Fruit fly (Drosophila melanogaster) whole organism, embryonic: Measurements from ENCODE around the gene elgi.
A peak's percentile ranks its signal among the peaks of the same experiment; 100 is the strongest.

Experiments
- BtbVII ChIP-seq: fragments of 200-800 bp; sonication (Bioruptor generic); optimal IDR thresholded peaks from 3 replicates; lab custom pipeline; 2017; ENCODE audit warnings: missing biosample characterization, mild to moderate bottlenecking, missing genetic modification characterization
- CG11695 ChIP-seq: fragments of 200-800 bp; sonication (Bioruptor generic); IDR thresholded peaks from 3 replicates; pipeline ENCODE4 v1.3.6; 2022; ENCODE audit warnings: missing biosample characterization, missing genetic modification characterization
- CG13424 ChIP-seq: fragments of 200-800 bp; sonication (Bioruptor generic); optimal IDR thresholded peaks from 2 replicates; lab custom pipeline; 2019; ENCODE audit warnings: missing biosample characterization, mild to moderate bottlenecking, missing genetic modification characterization, moderate library complexity
- CG13624 ChIP-seq: fragments of 200-800 bp; sonication (Bioruptor generic); optimal IDR thresholded peaks from 2 replicates; lab custom pipeline; 2016; ENCODE audit warnings: missing biosample characterization, missing genetic modification characterization
- CG13894 ChIP-seq: fragments of 200-800 bp; sonication (Bioruptor generic); optimal IDR thresholded peaks from 3 replicates; lab custom pipeline; 2018; ENCODE audit warnings: missing biosample characterization, mild to moderate bottlenecking, missing genetic modification characterization, moderate library complexity
- CG1647 ChIP-seq: fragments of 200-800 bp; sonication (Bioruptor generic); optimal IDR thresholded peaks from 3 replicates; lab custom pipeline; 2016; ENCODE audit warnings: missing biosample characterization, missing genetic modification characterization
- CG16813 ChIP-seq: fragments of 200-800 bp; sonication (Bioruptor generic); IDR thresholded peaks from 3 replicates; pipeline ENCODE4 v1.3.6; 2022; ENCODE audit warnings: missing biosample characterization, missing genetic modification characterization; ENCODE audit not compliant: partially characterized antibody
- CG16863 ChIP-seq: fragments of 200-800 bp; sonication (Bioruptor generic); optimal IDR thresholded peaks from 3 replicates; lab custom pipeline; 2016; ENCODE audit warnings: missing biosample characterization, missing genetic modification characterization
- CG17802 ChIP-seq: fragments of 200-800 bp; sonication (Bioruptor generic); optimal IDR thresholded peaks from 2 replicates; lab custom pipeline; 2018; ENCODE audit warnings: missing biosample characterization, mild to moderate bottlenecking, missing genetic modification characterization, moderate library complexity
- CG2116 ChIP-seq: fragments of 200-800 bp; sonication (Bioruptor generic); optimal IDR thresholded peaks from 3 replicates; lab custom pipeline; 2018; ENCODE audit warnings: missing biosample characterization, mild to moderate bottlenecking, missing genetic modification characterization
- CG2678 ChIP-seq: fragments of 200-800 bp; sonication (Bioruptor generic); optimal IDR thresholded peaks from 3 replicates; lab custom pipeline; 2019; ENCODE audit warnings: missing biosample characterization, mild to moderate bottlenecking, missing genetic modification characterization, moderate library complexity
- CG4424 ChIP-seq: fragments of 200-800 bp; sonication (Bioruptor generic); optimal IDR thresholded peaks from 3 replicates; lab custom pipeline; 2016; ENCODE audit warnings: missing biosample characterization, missing genetic modification characterization
- CG4617 ChIP-seq: fragments of 200-800 bp; sonication (Bioruptor generic); optimal IDR thresholded peaks from 3 replicates; lab custom pipeline; 2016; ENCODE audit warnings: missing biosample characterization, missing genetic modification characterization, borderline replicate concordance
- CG4854 ChIP-seq: fragments of 200-800 bp; sonication (Bioruptor generic); optimal IDR thresholded peaks from 2 replicates; lab custom pipeline; 2016; ENCODE audit warnings: missing biosample characterization, missing genetic modification characterization, inconsistent platforms
- CG5953 ChIP-seq: fragments of 200-800 bp; sonication (Bioruptor generic); IDR thresholded peaks from 2 replicates; pipeline ENCODE4 v1.3.6; 2022; ENCODE audit warnings: missing biosample characterization, missing genetic modification characterization
- CG6175 ChIP-seq: fragments of 200-800 bp; sonication (Bioruptor generic); IDR thresholded peaks from 3 replicates; pipeline ENCODE4 v1.3.6; 2022; ENCODE audit warnings: missing biosample characterization, missing genetic modification characterization
- CG9727 ChIP-seq: fragments of 200-800 bp; sonication (Bioruptor generic); optimal IDR thresholded peaks from 3 replicates; lab custom pipeline; 2017; ENCODE audit warnings: missing biosample characterization, mild to moderate bottlenecking, missing genetic modification characterization
- Chrac-16 ChIP-seq: fragments of 200-800 bp; sonication (Bioruptor generic); optimal IDR thresholded peaks from 3 replicates; lab custom pipeline; 2016; ENCODE audit warnings: missing biosample characterization, missing genetic modification characterization
- ERR ChIP-seq: fragments of 200-800 bp; sonication (Bioruptor generic); optimal IDR thresholded peaks from 2 replicates; lab custom pipeline; 2016; ENCODE audit warnings: missing biosample characterization, missing genetic modification characterization
- Ets97D ChIP-seq: fragments of 200-800 bp; sonication (Bioruptor generic); optimal IDR thresholded peaks from 3 replicates; lab custom pipeline; 2016; ENCODE audit warnings: missing biosample characterization, missing genetic modification characterization
- Fer2 ChIP-seq: fragments of 200-800 bp; sonication (Bioruptor generic); optimal IDR thresholded peaks from 2 replicates; lab custom pipeline; 2018; ENCODE audit warnings: missing biosample characterization, mild to moderate bottlenecking, missing genetic modification characterization, moderate library complexity
- H2.0 ChIP-seq: fragments of 200-800 bp; sonication (Bioruptor generic); IDR thresholded peaks from 2 replicates; pipeline ENCODE4 v1.3.6; 2022; ENCODE audit warnings: missing biosample characterization, missing genetic modification characterization
- HLH3B ChIP-seq: fragments of 200-800 bp; sonication (Bioruptor generic); IDR thresholded peaks from 2 replicates; pipeline ENCODE4 v1.3.6; 2022; ENCODE audit warnings: missing biosample characterization, missing genetic modification characterization
- HLHmδ ChIP-seq: fragments of 200-800 bp; sonication (Bioruptor generic); optimal IDR thresholded peaks from 2 replicates; lab custom pipeline; 2018; ENCODE audit warnings: missing biosample characterization, mild to moderate bottlenecking, missing genetic modification characterization, moderate library complexity
- Kr ChIP-seq: fragments of 200-800 bp; sonication (Bioruptor generic); optimal IDR thresholded peaks from 2 replicates; lab custom pipeline; 2017; ENCODE audit warnings: missing biosample characterization, mild to moderate bottlenecking, missing genetic modification characterization
- Max ChIP-seq: fragments of 200-800 bp; sonication (Bioruptor generic); optimal IDR thresholded peaks from 2 replicates; lab custom pipeline; 2016; ENCODE audit warnings: missing biosample characterization, mild to moderate bottlenecking, missing genetic modification characterization
- Oli ChIP-seq: fragments of 200-800 bp; sonication (Bioruptor generic); optimal IDR thresholded peaks from 2 replicates; lab custom pipeline; 2018; ENCODE audit warnings: missing biosample characterization, mild to moderate bottlenecking, missing genetic modification characterization, moderate library complexity
- Rx ChIP-seq: fragments of 200-800 bp; sonication (Bioruptor generic); IDR thresholded peaks from 2 replicates; pipeline ENCODE4 v1.3.6; 2022; ENCODE audit warnings: missing biosample characterization, missing genetic modification characterization
- Spps ChIP-seq: fragments of 200-800 bp; sonication (Bioruptor generic); optimal IDR thresholded peaks from 2 replicates; lab custom pipeline; 2018; ENCODE audit warnings: missing biosample characterization, mild to moderate bottlenecking, missing genetic modification characterization
- bab2 ChIP-seq: fragments of 200-800 bp; sonication (Bioruptor generic); optimal IDR thresholded peaks from 2 replicates; lab custom pipeline; 2016; ENCODE audit warnings: missing biosample characterization, missing genetic modification characterization
- bcd ChIP-seq: fragments of 200-800 bp; sonication (Bioruptor generic); optimal IDR thresholded peaks from 2 replicates; lab custom pipeline; 2017; ENCODE audit warnings: missing biosample characterization, mild to moderate bottlenecking, missing genetic modification characterization
- caup ChIP-seq: fragments of 200-800 bp; sonication (Bioruptor generic); optimal IDR thresholded peaks from 3 replicates; lab custom pipeline; 2017; ENCODE audit warnings: missing biosample characterization, mild to moderate bottlenecking, missing genetic modification characterization, moderate library complexity; ENCODE audit not compliant: severe bottlenecking
- chif ChIP-seq, 2 experiments: fragments of 200-800 bp; sonication (Bioruptor generic); optimal IDR thresholded peaks; 3 replicates each; lab custom pipeline; 2016; ENCODE audit warnings: missing biosample characterization in 2 of 2, missing genetic modification characterization in 2 of 2
- ci ChIP-seq: fragments of 200-800 bp; sonication (Bioruptor generic); IDR thresholded peaks from 3 replicates; pipeline ENCODE4 v1.3.6; 2022; ENCODE audit warnings: missing biosample characterization, missing genetic modification characterization
- crp ChIP-seq, 2 experiments: fragments of 200-800 bp; sonication (Bioruptor generic); optimal IDR thresholded peaks; 2 replicates in 1 of 2; 3 replicates in 1 of 2; lab custom pipeline; 2017; ENCODE audit warnings: missing biosample characterization in 2 of 2, missing genetic modification characterization in 2 of 2, mild to moderate bottlenecking in 1 of 2, moderate library complexity in 1 of 2
- cwo ChIP-seq: fragments of 200-800 bp; sonication (Bioruptor generic); optimal IDR thresholded peaks from 3 replicates; lab custom pipeline; 2017; ENCODE audit warnings: missing biosample characterization, missing genetic modification characterization, mild to moderate bottlenecking, moderate library complexity, missing genetic modification reagents
- emc ChIP-seq: fragments of 200-800 bp; sonication (Bioruptor generic); optimal IDR thresholded peaks from 2 replicates; lab custom pipeline; 2016; ENCODE audit warnings: missing biosample characterization, missing genetic modification characterization
- gcm ChIP-seq: fragments of 200-800 bp; sonication (Bioruptor generic); optimal IDR thresholded peaks from 2 replicates; lab custom pipeline; 2019; ENCODE audit warnings: missing biosample characterization, mild to moderate bottlenecking, missing genetic modification characterization, moderate library complexity
- gro ChIP-seq: fragments of 200-800 bp; sonication (Bioruptor generic); optimal IDR thresholded peaks from 2 replicates; lab custom pipeline; 2016; ENCODE audit warnings: missing biosample characterization, missing genetic modification characterization
- kni ChIP-seq: fragments of 200-800 bp; sonication (Bioruptor generic); optimal IDR thresholded peaks from 3 replicates; lab custom pipeline; 2017; ENCODE audit warnings: mild to moderate bottlenecking, missing biosample characterization, missing genetic modification reagents, missing genetic modification characterization
- knrl ChIP-seq: fragments of 200-800 bp; sonication (Bioruptor generic); IDR thresholded peaks from 3 replicates; pipeline ENCODE4 v1.3.6; 2022; ENCODE audit warnings: missing biosample characterization, missing genetic modification characterization; ENCODE audit not compliant: partially characterized antibody
- mirr ChIP-seq: fragments of 200-800 bp; sonication (Bioruptor generic); optimal IDR thresholded peaks from 3 replicates; lab custom pipeline; 2018; ENCODE audit warnings: missing biosample characterization, mild to moderate bottlenecking, missing genetic modification characterization
- nerfin-2 ChIP-seq: fragments of 200-800 bp; sonication (Bioruptor generic); IDR thresholded peaks from 2 replicates; pipeline ENCODE4 v1.3.6; 2022; ENCODE audit warnings: missing biosample characterization, missing genetic modification characterization; ENCODE audit not compliant: partially characterized antibody
- pho ChIP-seq: fragments of 200-800 bp; sonication (Bioruptor generic); optimal IDR thresholded peaks from 2 replicates; lab custom pipeline; 2016; ENCODE audit warnings: missing biosample characterization, missing genetic modification characterization
- prd ChIP-seq, 3 experiments: fragments of >200 bp in 2 of 3; fragments of 200-800 bp in 1 of 3; sonication (Bioruptor generic) in 1 of 3; optimal IDR thresholded peaks in 2 of 3; IDR thresholded peaks in 1 of 3; 2 replicates in 2 of 3; 3 replicates in 1 of 3; pipeline versions ENCODE4 v1.3.6 to Lab custom; 2017 to 2022; ENCODE audit warnings: missing biosample characterization in 1 of 3, missing genetic modification characterization in 1 of 3
- run ChIP-seq: fragments of 200-800 bp; sonication (Bioruptor generic); optimal IDR thresholded peaks from 3 replicates; lab custom pipeline; 2018; ENCODE audit warnings: missing biosample characterization, mild to moderate bottlenecking, missing genetic modification characterization
- twi ChIP-seq: fragments of 200-800 bp; optimal IDR thresholded peaks from 2 replicates; lab custom pipeline; 2019; ENCODE audit warnings: missing biosample characterization, mild to moderate bottlenecking, missing genetic modification characterization, moderate library complexity
- zen ChIP-seq: fragments of 200-800 bp; sonication (Bioruptor generic); optimal IDR thresholded peaks from 3 replicates; lab custom pipeline; 2018; ENCODE audit warnings: missing biosample characterization, mild to moderate bottlenecking, missing genetic modification characterization, moderate library complexity

elgi gene

DNA sequence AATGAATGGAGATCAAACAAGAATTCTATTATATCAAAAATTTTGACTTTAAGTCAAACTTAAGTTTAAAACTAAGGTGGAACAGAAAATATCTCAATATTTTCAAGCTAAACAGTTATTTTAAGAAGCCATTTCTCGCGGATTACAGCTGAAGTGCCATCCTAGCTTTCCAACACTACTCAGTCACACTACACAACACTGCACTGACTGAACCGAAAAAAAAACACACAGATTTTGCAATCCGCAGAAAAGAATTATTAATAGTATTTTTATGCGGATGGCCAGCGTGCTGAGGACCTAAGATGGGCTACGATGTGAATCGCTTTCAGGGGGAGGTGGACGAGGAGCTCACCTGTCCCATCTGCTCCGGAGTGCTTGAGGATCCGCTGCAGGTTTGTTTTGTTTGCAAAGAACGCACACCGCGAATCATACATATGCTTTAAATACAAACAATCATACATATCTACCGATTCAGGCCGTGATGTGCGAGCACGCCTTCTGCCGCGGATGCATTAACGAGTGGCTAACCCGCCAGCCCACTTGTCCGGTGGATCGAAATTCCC is at the start of gene elgi (continued):
- peak; percentile 12 for TF ChIP-seq zen (tag; lab: Kevin White, UChicago)
- TF ChIP-seq Kr (GFP tag; lab: Kevin White, UChicago): no peak
- TF ChIP-seq chif (GFP tag; optimal IDR thresholded peaks at IDR 0.05; lab: Kevin White, UChicago): peak; percentile 35 to 63
- TF ChIP-seq Max (GFP tag; lab: Kevin White, UChicago): peak; percentile 43
- no peak for TF ChIP-seq Fer2 (tag; lab: Kevin White, UChicago)
- peak; percentile 13 for TF ChIP-seq twi (tag; lab: Kevin White, UChicago)
- TF ChIP-seq CG9727 (GFP tag; lab: Kevin White, UChicago): no peak
- TF ChIP-seq Ets97D (GFP tag; lab: Kevin White, UChicago): peak; percentile 53
- peak; percentile 64; the same call in 2 of the 3 replicates for TF ChIP-seq ci (GFP tag; lab: Robert Waterston, UW)
- no peak for TF ChIP-seq CG16813
- TF ChIP-seq kni (GFP tag; lab: Kevin White, UChicago): no peak
- TF ChIP-seq prd (optimal IDR thresholded peaks at IDR 0.05; lab: Kevin White, UChicago): no peak
- TF ChIP-seq prd (GFP tag; IDR thresholded peaks at IDR 0.05; lab: Robert Waterston, UW): 0 out of 3 replicates have a peak, but pooled peaks have one; percentile 9
- peak; percentile 64 for TF ChIP-seq bcd (GFP tag; lab: Kevin White, UChicago)
- TF ChIP-seq CG13424: peak; percentile 3
- TF ChIP-seq CG4424 (GFP tag; lab: Kevin White, UChicago): peak; percentile 40
- peak in 1 of 2 experiments; percentile 71 for TF ChIP-seq crp (GFP tag; optimal IDR thresholded peaks at IDR 0.05; lab: Kevin White, UChicago)
- TF ChIP-seq mirr: peak; percentile 47
- TF ChIP-seq CG5953 (GFP tag; lab: Robert Waterston, UW): no peak
- no peak for TF ChIP-seq ERR (GFP tag; lab: Kevin White, UChicago)
- no peak for TF ChIP-seq nerfin-2 (GFP tag; lab: Robert Waterston, UW)
- no peak for TF ChIP-seq BtbVII (GFP tag; lab: Kevin White, UChicago)
- no peak for TF ChIP-seq run (tag; lab: Kevin White, UChicago)
- TF ChIP-seq CG13894 (tag; lab: Kevin White, UChicago): peak; percentile 22
- peak; percentile 69 for TF ChIP-seq CG13624
- TF ChIP-seq CG4854: peak; percentile 31
- TF ChIP-seq knrl (GFP tag; lab: Robert Waterston, UW): no peak
- TF ChIP-seq H2.0 (GFP tag; lab: Robert Waterston, UW): no peak
- TF ChIP-seq CG4617 (GFP tag; lab: Kevin White, UChicago): peak; percentile 86
- peak; percentile 54 for TF ChIP-seq bab2 (GFP tag; lab: Kevin White, UChicago)
- TF ChIP-seq gcm (GFP tag; lab: Kevin White, UChicago): no peak
- TF ChIP-seq CG11695 (GFP tag; lab: Robert Waterston, UW): no peak
- peak; percentile 45; the same call in 1 of the 2 replicates for TF ChIP-seq HLH3B (GFP tag; lab: Robert Waterston, UW)
- peak; percentile 23 for TF ChIP-seq CG2116
- no peak for TF ChIP-seq Spps (tag; lab: Kevin White, UChicago)
- TF ChIP-seq emc (GFP tag; lab: Kevin White, UChicago): no peak
- peak; percentile 67 for TF ChIP-seq Chrac-16
- peak; percentile 73 for TF ChIP-seq gro
- TF ChIP-seq CG1647 (GFP tag; lab: Kevin White, UChicago): peak; percentile 44
- TF ChIP-seq pho (GFP tag; lab: Kevin White, UChicago): peak; percentile 67
- 0 out of 3 replicates have a peak, but pooled peaks have one; percentile 7 for TF ChIP-seq CG6175 (GFP tag; lab: Robert Waterston, UW)
- TF ChIP-seq CG16863 (GFP tag; lab: Kevin White, UChicago): peak; percentile 48
- TF ChIP-seq caup (GFP tag; lab: Kevin White, UChicago): peak; percentile 72
- TF ChIP-seq HLHmδ (GFP tag; lab: Kevin White, UChicago): no peak
- TF ChIP-seq CG17802 (tag; lab: Kevin White, UChicago): no peak
- no peak for TF ChIP-seq CG2678 (tag; lab: Kevin White, UChicago)
- TF ChIP-seq Oli (tag; lab: Kevin White, UChicago): no peak
- peak; percentile 33 for TF ChIP-seq cwo
- TF ChIP-seq Rx (GFP tag; lab: Robert Waterston, UW): no peak
